Worm (Caenorhabditis elegans): Measurements from ENCODE around the gene F26A10.2.

F26A10.2 gene

DNA sequence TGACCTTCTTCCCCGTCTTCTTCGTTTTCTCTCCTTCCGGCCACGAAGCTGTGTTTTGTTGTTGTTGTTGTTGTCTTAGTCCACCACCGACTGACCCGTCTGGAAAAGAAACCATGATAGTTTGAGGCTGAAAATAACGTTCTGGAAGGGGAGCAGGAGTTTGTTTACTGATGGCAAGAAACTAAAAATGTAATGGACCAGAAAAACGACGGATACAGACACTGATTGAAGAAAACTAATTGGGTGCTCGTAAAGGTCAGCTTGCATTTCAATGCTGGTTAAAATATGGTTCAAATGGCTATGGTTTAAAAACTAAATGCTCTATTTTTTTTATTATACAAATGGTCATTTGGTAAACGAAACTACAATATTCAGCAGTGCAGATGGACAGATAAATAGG, at the start of gene F26A10.2:
Gene F26A10.2 (minus strand): TSS at position 101 of the 400 bp plus-strand sequence.
- TF ChIP-seq cog-1 (tag; optimal IDR thresholded peaks at IDR 0.05) (no peak), klf-2 (GFP tag; conservative IDR thresholded peaks at IDR 0.05) (no peak), flt-1 (GFP tag; IDR thresholded peaks at IDR 0.05) (no peak), tab-1 (GFP tag; IDR thresholded peaks at IDR 0.05) (no peak), med-1 (GFP tag; optimal IDR thresholded peaks at IDR 0.05; ENCODE audit: insufficient read depth) (no peak), T22C8.4 (GFP tag; IDR thresholded peaks at IDR 0.05) (no peak), ztf-29 (GFP tag; IDR thresholded peaks at IDR 0.05) (no peak), ztf-23 (GFP tag; IDR thresholded peaks at IDR 0.05) (no peak), ref-1 (GFP tag; conservative IDR thresholded peaks at IDR 0.05) (no peak)

ce11 chrX:7689570-7689969, 44.4 kb upstream of the F26A10.2 start:
- TF ChIP-seq cog-1 (tag; optimal IDR thresholded peaks at IDR 0.05) = no peak
- TF ChIP-seq flt-1 (GFP tag; IDR thresholded peaks at IDR 0.05) = no peak
- TF ChIP-seq ztf-29 (GFP tag; IDR thresholded peaks at IDR 0.05) = no peak
- TF ChIP-seq tab-1 (GFP tag; IDR thresholded peaks at IDR 0.05) = no peak
- TF ChIP-seq klf-2 (GFP tag; conservative IDR thresholded peaks at IDR 0.05) = no peak
- no peak for TF ChIP-seq ztf-23 (GFP tag; IDR thresholded peaks at IDR 0.05)
- no peak for TF ChIP-seq T22C8.4 (GFP tag; IDR thresholded peaks at IDR 0.05)
- TF ChIP-seq ref-1 (GFP tag; conservative IDR thresholded peaks at IDR 0.05) = no peak
- TF ChIP-seq med-1 (GFP tag; optimal IDR thresholded peaks at IDR 0.05; ENCODE audit: insufficient read depth) = no peak

DNA sequence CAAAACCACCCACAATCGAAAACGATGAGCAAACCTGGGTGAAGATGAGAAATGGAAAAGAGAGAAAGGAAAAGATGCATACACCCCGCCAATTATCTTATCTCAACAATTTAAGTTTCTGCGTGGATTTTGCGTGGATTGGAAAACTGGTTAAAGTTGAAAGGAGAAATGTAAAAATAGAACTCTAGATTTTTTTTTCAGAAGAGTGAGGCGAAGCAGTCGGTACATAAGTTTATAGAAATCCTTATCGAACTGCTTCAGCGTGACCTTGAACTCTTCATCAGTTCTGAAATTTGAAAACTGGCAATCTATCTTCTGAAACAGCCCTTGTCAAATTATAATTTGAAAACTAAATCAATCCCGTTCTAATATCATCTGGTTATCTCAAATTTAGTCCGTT, 43.9 kb upstream of the F26A10.2 start, which contains the start of gene clik-2:
Gene clik-2 (minus strand): TSS at position 101 of the 400 bp plus-strand sequence.
- TF ChIP-seq cog-1 (tag; optimal IDR thresholded peaks at IDR 0.05) (no peak), ref-1 (GFP tag; conservative IDR thresholded peaks at IDR 0.05) (no peak), ztf-23 (GFP tag; IDR thresholded peaks at IDR 0.05) (no peak), ztf-29 (GFP tag; IDR thresholded peaks at IDR 0.05) (no peak), klf-2 (GFP tag; conservative IDR thresholded peaks at IDR 0.05) (no peak), med-1 (GFP tag; optimal IDR thresholded peaks at IDR 0.05; ENCODE audit: insufficient read depth) (no peak), flt-1 (GFP tag; IDR thresholded peaks at IDR 0.05) (no peak)

DNA sequence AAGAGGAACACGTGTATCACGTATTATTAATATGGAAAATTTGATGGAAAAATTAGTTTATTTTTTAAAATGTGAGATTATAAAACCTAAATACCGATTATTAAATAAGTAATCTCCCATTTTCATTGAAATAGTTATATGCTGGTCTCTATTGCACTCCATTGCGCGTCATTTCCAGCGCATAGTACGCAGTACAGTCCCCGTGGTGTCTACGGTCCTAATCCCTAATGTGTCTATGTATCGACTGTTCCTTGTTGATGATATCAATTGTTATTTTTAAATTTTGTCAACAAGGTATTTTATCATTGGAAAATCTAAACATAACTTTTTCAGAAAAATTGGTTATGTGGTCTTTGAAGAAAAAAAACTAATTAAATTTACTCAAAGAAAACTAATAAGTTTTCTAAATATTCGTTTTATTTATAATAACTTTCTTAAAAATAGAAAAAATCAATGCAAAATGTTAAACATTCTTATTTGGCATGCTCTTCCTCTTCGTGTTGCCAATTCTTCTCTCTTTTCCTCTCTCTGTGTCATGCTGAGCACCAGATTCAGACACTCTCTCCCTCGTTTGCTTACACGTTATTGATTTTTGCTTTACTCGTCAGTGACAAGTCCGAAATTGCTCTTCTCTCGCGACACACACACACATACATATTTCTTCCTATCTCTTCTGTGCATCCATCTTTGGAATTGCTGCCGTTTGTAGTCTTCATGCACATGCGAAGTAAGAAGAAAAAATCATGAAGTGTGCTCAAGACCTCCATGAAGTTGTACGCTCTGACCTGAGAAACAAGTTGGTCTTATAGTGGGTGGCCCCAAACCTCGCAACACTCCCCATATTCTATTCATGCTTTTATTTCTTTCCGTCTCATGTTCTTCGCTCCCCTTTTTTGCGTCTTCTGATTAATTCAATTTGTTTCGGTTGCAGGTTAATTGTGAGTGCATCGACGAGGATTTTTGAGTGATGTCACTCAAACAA, 37.0 kb upstream of the F26A10.2 start, which contains the start of gene unc-18:
Gene unc-18 (plus strand): TSS at position 932 of the 982 bp plus-strand sequence.
- no peak for TF ChIP-seq ztf-23 (GFP tag; IDR thresholded peaks at IDR 0.05)
- peak; percentile 48; the same call in 1 of the 2 replicates for TF ChIP-seq T22C8.4 (GFP tag; IDR thresholded peaks at IDR 0.05)
- no peak for TF ChIP-seq klf-2 (GFP tag; conservative IDR thresholded peaks at IDR 0.05)
- TF ChIP-seq ztf-29 (GFP tag; IDR thresholded peaks at IDR 0.05) = no peak
- no peak for TF ChIP-seq tab-1 (GFP tag; IDR thresholded peaks at IDR 0.05)

ce11 chrX:7680545-7681330, 35.5 kb upstream of the F26A10.2 start, which contains the start of gene stn-2:
TSS of gene stn-2 (minus strand) at chrX:7680619.
- TF ChIP-seq ztf-23 (GFP tag; IDR thresholded peaks at IDR 0.05) = peak; percentile 57; the same call in 1 of the 2 replicates
- no peak for TF ChIP-seq T22C8.4 (GFP tag; IDR thresholded peaks at IDR 0.05)

ce11 chrX:7679835-7680234, 34.6 kb upstream of the F26A10.2 start:
- TF ChIP-seq med-1 (GFP tag; optimal IDR thresholded peaks at IDR 0.05; ENCODE audit: insufficient read depth) = no peak
- no peak for TF ChIP-seq ztf-29 (GFP tag; IDR thresholded peaks at IDR 0.05)
- no peak for TF ChIP-seq klf-2 (GFP tag; conservative IDR thresholded peaks at IDR 0.05)
- TF ChIP-seq flt-1 (GFP tag; IDR thresholded peaks at IDR 0.05) = no peak
- no peak for TF ChIP-seq T22C8.4 (GFP tag; IDR thresholded peaks at IDR 0.05)
- TF ChIP-seq cog-1 (tag; optimal IDR thresholded peaks at IDR 0.05) = no peak
- no peak for TF ChIP-seq ref-1 (GFP tag; conservative IDR thresholded peaks at IDR 0.05)
- no peak for TF ChIP-seq ztf-23 (GFP tag; IDR thresholded peaks at IDR 0.05)
- TF ChIP-seq tab-1 (GFP tag; IDR thresholded peaks at IDR 0.05) = no peak

- no peak for TF ChIP-seq ztf-23 (GFP tag; IDR thresholded peaks at IDR 0.05)
- TF ChIP-seq ref-1 (GFP tag; conservative IDR thresholded peaks at IDR 0.05) = no peak
- TF ChIP-seq med-1 (GFP tag; optimal IDR thresholded peaks at IDR 0.05; ENCODE audit: insufficient read depth) = no peak
- no peak for TF ChIP-seq T22C8.4 (GFP tag; IDR thresholded peaks at IDR 0.05)
- no peak for TF ChIP-seq klf-2 (GFP tag; conservative IDR thresholded peaks at IDR 0.05)
- TF ChIP-seq tab-1 (GFP tag; IDR thresholded peaks at IDR 0.05) = no peak
- no peak for TF ChIP-seq flt-1 (GFP tag; IDR thresholded peaks at IDR 0.05)
- no peak for TF ChIP-seq cog-1 (tag; optimal IDR thresholded peaks at IDR 0.05)
- no peak for TF ChIP-seq ztf-29 (GFP tag; IDR thresholded peaks at IDR 0.05)
These were observed 33.4 kb upstream of the F26A10.2 start for ce11 chrX:7678437-7679139.

ce11 chrX:7674871-7675270, 29.7 kb upstream of the F26A10.2 start:
- TF ChIP-seq klf-2 (GFP tag; conservative IDR thresholded peaks at IDR 0.05) (no peak), ref-1 (GFP tag; conservative IDR thresholded peaks at IDR 0.05) (no peak), flt-1 (GFP tag; IDR thresholded peaks at IDR 0.05) (no peak), cog-1 (tag; optimal IDR thresholded peaks at IDR 0.05) (no peak), med-1 (GFP tag; optimal IDR thresholded peaks at IDR 0.05; ENCODE audit: insufficient read depth) (no peak), ztf-29 (GFP tag; IDR thresholded peaks at IDR 0.05) (no peak), T22C8.4 (GFP tag; IDR thresholded peaks at IDR 0.05) (no peak), tab-1 (GFP tag; IDR thresholded peaks at IDR 0.05) (no peak), ztf-23 (GFP tag; IDR thresholded peaks at IDR 0.05) (no peak)

Measured in whole organism, midembryonic.